Worm (Caenorhabditis elegans) whole organism, L4 larva: ENCODE data around the gene ltah-1.2.
A peak's percentile ranks its signal among the peaks of the same experiment; 100 is the strongest.

Experiments used
- R02D3.7 ChIP-seq: fragments of 150-350 bp; sonication (generic microtip); optimal IDR thresholded peaks from 3 replicates; lab custom pipeline; 2014; ENCODE audit warnings: missing biosample characterization, missing genetic modification characterization
- Y105C5A.15 ChIP-seq: fragments of 200-800 bp; sonication (Bioruptor generic); IDR thresholded peaks from 2 replicates; pipeline ENCODE4 v1.3.6; 2022; ENCODE audit warnings: missing genetic modification characterization, missing compliant biosample characterization
- ZK337.2 ChIP-seq: fragments of 200-800 bp; sonication (Bioruptor generic); IDR thresholded peaks from 2 replicates; pipeline ENCODE4 v1.3.6; 2022; ENCODE audit warnings: missing genetic modification reagents, missing genetic modification characterization, missing compliant biosample characterization
- aha-1 ChIP-seq: fragments of 150-350 bp; peaks from one replicate; lab custom pipeline; 2014; ENCODE audit warnings: missing biosample characterization, missing genetic modification characterization
- ama-1 ChIP-seq: fragments of 150-350 bp; optimal IDR thresholded peaks from 2 replicates; lab custom pipeline; 2014; ENCODE audit warnings: inconsistent platforms, mixed read lengths
- arid-1 ChIP-seq: fragments of 200-800 bp; sonication (Bioruptor generic); conservative IDR thresholded peaks from 2 replicates; pipeline ENCODE4 v1.3.6; 2022; ENCODE audit warnings: missing genetic modification reagents, missing genetic modification characterization, missing compliant biosample characterization
- ceh-44 ChIP-seq: fragments of 200-800 bp; sonication (Bioruptor generic); IDR thresholded peaks from 2 replicates; pipeline ENCODE4 v1.3.6; 2022; ENCODE audit warnings: missing genetic modification reagents, missing genetic modification characterization, missing compliant biosample characterization
- ceh-82 ChIP-seq: sonication (generic microtip); optimal IDR thresholded peaks from 2 replicates; lab custom pipeline; 2017; ENCODE audit warnings: missing biosample characterization, missing genetic modification characterization
- cey-2 ChIP-seq: sonication (generic microtip); optimal IDR thresholded peaks from 3 replicates; lab custom pipeline; 2017; ENCODE audit warnings: missing genetic modification characterization, mild to moderate bottlenecking, missing compliant biosample characterization, antibody characterized with exemption, borderline replicate concordance; ENCODE audit not compliant: insufficient read depth
- daf-16 ChIP-seq, 3 experiments: sonication (generic microtip); optimal IDR thresholded peaks; 2 replicates each; lab custom pipeline; 2016 to 2017; ENCODE audit warnings: missing genetic modification characterization in 3 of 3, missing genetic modification reagents in 3 of 3, mild to moderate bottlenecking in 2 of 3, missing compliant biosample characterization in 2 of 3, missing biosample characterization in 1 of 3, moderate library complexity in 1 of 3
- daf-19 ChIP-seq: fragments of 200-800 bp; sonication (Bioruptor generic); conservative IDR thresholded peaks from 2 replicates; pipeline ENCODE4 v1.3.6; 2022; ENCODE audit warnings: missing genetic modification characterization, missing compliant biosample characterization
- dmd-8 ChIP-seq: fragments of 200-800 bp; sonication (Bioruptor generic); IDR thresholded peaks from 2 replicates; pipeline ENCODE4 v1.3.6; 2022; ENCODE audit warnings: missing genetic modification characterization, missing compliant biosample characterization
- egl-27 ChIP-seq: sonication (generic microtip); optimal IDR thresholded peaks from 3 replicates; lab custom pipeline; 2017; ENCODE audit warnings: missing biosample characterization, missing genetic modification reagents, missing genetic modification characterization
- egl-43 ChIP-seq: fragments of 200-800 bp; sonication (Bioruptor generic); IDR thresholded peaks from 2 replicates; pipeline ENCODE4 v1.3.6; 2022; ENCODE audit warnings: missing genetic modification reagents, missing genetic modification characterization, missing compliant biosample characterization
- gei-8 ChIP-seq: fragments of 200-800 bp; sonication (Bioruptor generic); optimal IDR thresholded peaks from 2 replicates; lab custom pipeline; 2018; ENCODE audit warnings: mild to moderate bottlenecking, missing genetic modification characterization, missing compliant biosample characterization
- lin-1 ChIP-seq: fragments of 200-800 bp; sonication (Bioruptor generic); IDR thresholded peaks from 2 replicates; pipeline ENCODE4 v1.3.6; 2022; ENCODE audit warnings: missing genetic modification reagents, missing genetic modification characterization, missing compliant biosample characterization
- lin-15B ChIP-seq: fragments of 150-350 bp; sonication (generic microtip); optimal IDR thresholded peaks from 3 replicates; lab custom pipeline; 2014; ENCODE audit warnings: missing biosample characterization, missing genetic modification characterization
- lin-38 ChIP-seq: fragments of 200-800 bp; sonication (Bioruptor generic); IDR thresholded peaks from 2 replicates; pipeline ENCODE4 v1.3.6; 2022; ENCODE audit warnings: missing genetic modification reagents, missing genetic modification characterization, missing compliant biosample characterization
- lsy-2 ChIP-seq, 2 experiments: fragments of 150-350 bp in 1 of 2; sonication (generic microtip) in 1 of 2; optimal IDR thresholded peaks; 2 replicates each; lab custom pipeline; 2014 to 2017; ENCODE audit warnings: missing biosample characterization in 2 of 2, missing genetic modification characterization in 2 of 2
- mdl-1 ChIP-seq, 2 experiments: fragments of 150-350 bp in 1 of 2; sonication (generic microtip) in 1 of 2; optimal IDR thresholded peaks; 2 replicates each; lab custom pipeline; 2014 to 2017; ENCODE audit warnings: missing biosample characterization in 2 of 2, missing genetic modification characterization in 2 of 2
- mdt-29 ChIP-seq: fragments of 200-800 bp; sonication (Bioruptor generic); IDR thresholded peaks from 2 replicates; pipeline ENCODE4 v1.3.6; 2022; ENCODE audit warnings: missing genetic modification reagents, missing genetic modification characterization, missing compliant biosample characterization
- mxl-3 ChIP-seq: fragments of 200-800 bp; sonication (Bioruptor generic); optimal IDR thresholded peaks from 2 replicates; lab custom pipeline; 2018; ENCODE audit warnings: mild to moderate bottlenecking, missing genetic modification characterization, missing compliant biosample characterization
- nhr-10 ChIP-seq: fragments of 150-350 bp; optimal IDR thresholded peaks from 2 replicates; lab custom pipeline; 2014; ENCODE audit warnings: missing biosample characterization, missing genetic modification characterization
- nhr-237 ChIP-seq: sonication (generic microtip); optimal IDR thresholded peaks from 2 replicates; lab custom pipeline; 2017; ENCODE audit warnings: missing biosample characterization, missing genetic modification characterization
- nhr-28 ChIP-seq: fragments of 150-350 bp; optimal IDR thresholded peaks from 2 replicates; lab custom pipeline; 2014; ENCODE audit warnings: missing biosample characterization, missing genetic modification characterization
- nhr-48 ChIP-seq: sonication (generic microtip); optimal IDR thresholded peaks from 2 replicates; lab custom pipeline; 2016; ENCODE audit warnings: mild to moderate bottlenecking, missing genetic modification characterization, missing compliant biosample characterization
- nhr-6 ChIP-seq: fragments of 150-350 bp; optimal IDR thresholded peaks from 2 replicates; lab custom pipeline; 2014; ENCODE audit warnings: missing biosample characterization, missing genetic modification characterization
- pha-4 ChIP-seq, 2 experiments: fragments of 150-350 bp in 1 of 2; fragments of 200-800 bp in 1 of 2; sonication (Bioruptor generic) in 1 of 2; IDR thresholded peaks in 1 of 2; optimal IDR thresholded peaks in 1 of 2; 2 replicates each; pipeline versions ENCODE4 v1.3.6 to Lab custom; 2014 to 2022; ENCODE audit warnings: missing genetic modification characterization in 2 of 2, missing genetic modification reagents in 2 of 2, missing biosample characterization in 1 of 2, missing compliant biosample characterization in 1 of 2
- saeg-2 ChIP-seq: fragments of 200-800 bp; sonication (Bioruptor generic); IDR thresholded peaks from 2 replicates; pipeline ENCODE4 v1.3.6; 2022; ENCODE audit warnings: missing genetic modification reagents, missing genetic modification characterization, missing compliant biosample characterization
- tag-97 ChIP-seq: fragments of 200-800 bp; sonication (Bioruptor generic); IDR thresholded peaks from 2 replicates; pipeline ENCODE4 v1.3.6; 2022; ENCODE audit warnings: missing genetic modification characterization, missing compliant biosample characterization
- unc-62 ChIP-seq, 3 experiments: fragments of 150-350 bp in 1 of 3; sonication (generic microtip); optimal IDR thresholded peaks in 2 of 3; peaks in 1 of 3; 1 replicate in 1 of 3; 2 replicates in 2 of 3; lab custom pipeline; 2014 to 2017; ENCODE audit warnings: missing biosample characterization in 3 of 3, missing genetic modification characterization in 3 of 3, missing genetic modification reagents in 3 of 3, missing genotype in 1 of 3
- zfp-3 ChIP-seq: fragments of 200-800 bp; sonication (Bioruptor generic); conservative IDR thresholded peaks from 2 replicates; pipeline ENCODE4 v1.3.6; 2022; ENCODE audit warnings: missing genetic modification reagents, missing genetic modification characterization, missing compliant biosample characterization
- zip-11 ChIP-seq: fragments of 200-800 bp; sonication (Bioruptor generic); IDR thresholded peaks from 2 replicates; pipeline ENCODE4 v1.3.6; 2022; ENCODE audit warnings: missing genetic modification characterization, missing compliant biosample characterization

Gene ltah-1.2

ce11 chrIV:3611845-3612244, 1.0 kb downstream of the ltah-1.2 start (continued):
- no peak for TF ChIP-seq nhr-6 (tag; lab: Kevin White, UChicago)
- TF ChIP-seq mdt-29 (GFP tag; lab: Robert Waterston, UW): peak; percentile 65
- TF ChIP-seq ZK337.2: no peak
- TF ChIP-seq R02D3.7: no peak
- TF ChIP-seq zip-11: no peak
- peak in 1 of 2 experiments; percentile 71 for TF ChIP-seq daf-16 (GFP tag; optimal IDR thresholded peaks at IDR 0.05; lab: Kevin White, UChicago)
- peak; percentile 79 for TF ChIP-seq daf-16 (tag; optimal IDR thresholded peaks at IDR 0.05; lab: Kevin White, UChicago)
- no peak for TF ChIP-seq tag-97 (GFP tag; lab: Robert Waterston, UW)
- peak in 1 of 2 experiments; percentile 42 for TF ChIP-seq mdl-1 (tag; optimal IDR thresholded peaks at IDR 0.05; lab: Kevin White, UChicago)
- no peak for TF ChIP-seq ceh-82
- TF ChIP-seq lin-15B (tag; lab: Kevin White, UChicago): no peak
- no peak for TF ChIP-seq nhr-237 (tag; lab: Kevin White, UChicago)
- no peak for TF ChIP-seq egl-27 (tag; lab: Kevin White, UChicago)
- TF ChIP-seq gei-8 (GFP tag; lab: Kevin White, UChicago): peak; percentile 59
- peak; percentile 83 for TF ChIP-seq nhr-48 (tag; lab: Kevin White, UChicago)
- no peak for TF ChIP-seq cey-2 (tag; lab: Kevin White, UChicago)
- peak; percentile 89 for TF ChIP-seq nhr-28
- TF ChIP-seq egl-43 (GFP tag; lab: Robert Waterston, UW): no peak

ce11 chrIV:3610987-3611386, 1.9 kb downstream of the ltah-1.2 start:
- TF ChIP-seq ceh-44 (no peak), ama-1 (lab: Kevin White, UChicago) (no peak), daf-19 (GFP tag; lab: Robert Waterston, UW) (no peak), lin-15B (tag; lab: Kevin White, UChicago) (no peak), mxl-3 (GFP tag; lab: Kevin White, UChicago) (no peak), mdl-1 (tag; optimal IDR thresholded peaks at IDR 0.05; lab: Kevin White, UChicago) (no peak), aha-1 (tag; lab: Kevin White, UChicago) (peak; percentile 83), arid-1 (GFP tag; lab: Robert Waterston, UW) (no peak), dmd-8 (GFP tag; lab: Robert Waterston, UW) (peak; percentile 59; the same call in 1 of the 2 replicates)

- peak in 1 of 2 experiments; percentile 14 for TF ChIP-seq unc-62 (GFP tag; optimal IDR thresholded peaks at IDR 0.05 in 1 of 2; lab: Kevin White, UChicago)
- no peak for TF ChIP-seq unc-62 (tag; optimal IDR thresholded peaks at IDR 0.05; lab: Kevin White, UChicago)
- peak; percentile 32 for TF ChIP-seq nhr-10 (tag; lab: Kevin White, UChicago)
- 0 out of 2 replicates have a peak, but pooled peaks have one; percentile 18 for TF ChIP-seq dmd-8 (GFP tag; lab: Robert Waterston, UW)
- peak; percentile 43; the same call in 1 of the 2 replicates for TF ChIP-seq pha-4 (GFP tag; IDR thresholded peaks at IDR 0.05; lab: Robert Waterston, UW)
- no peak for TF ChIP-seq pha-4 (tag; optimal IDR thresholded peaks at IDR 0.05; lab: Kevin White, UChicago)
- TF ChIP-seq lin-1: 0 out of 2 replicates have a peak, but pooled peaks have one; percentile 24
- TF ChIP-seq zfp-3: peak; percentile 52; the same call in 1 of the 2 replicates
- no peak for TF ChIP-seq lsy-2 (tag; optimal IDR thresholded peaks at IDR 0.05; lab: Kevin White, UChicago)
- TF ChIP-seq mdl-1 (tag; optimal IDR thresholded peaks at IDR 0.05; lab: Kevin White, UChicago): no peak
- TF ChIP-seq lin-38 (GFP tag; lab: Robert Waterston, UW): peak; percentile 59
- TF ChIP-seq saeg-2 (GFP tag; lab: Robert Waterston, UW): no peak
- no peak for TF ChIP-seq Y105C5A.15 (GFP tag; lab: Robert Waterston, UW)
Observed at ce11 chrIV:3608547-3609222, 4.2 kb downstream of the ltah-1.2 start.
